Fruit fly (Drosophila melanogaster) S2 (cell line): Measurements from ENCODE around the gene DCP2.

Experiments
- CG8478 ChIP-seq: fragments of >200 bp; optimal IDR thresholded peaks from 2 replicates; lab custom pipeline; 2018
- CTCF ChIP-seq, 2 experiments: fragments of >200 bp; optimal IDR thresholded peaks; 2 replicates each; lab custom pipeline; 2018

dm6 chr3L:15785368-15785767 is 40.9 kb downstream of the DCP2 start:
- no peak for TF ChIP-seq CG8478
- TF ChIP-seq CTCF (optimal IDR thresholded peaks at IDR 0.05; lab: Kevin White, UChicago) = no peak
